Worm (Caenorhabditis elegans) whole organism, late embryonic: ENCODE measurements around the gene srh-213.

Source experiments
- K09A11.1 ChIP-seq: sonication (generic microtip); optimal IDR thresholded peaks from 2 replicates; lab custom pipeline; 2017; ENCODE audit warnings: antibody characterized with exemption, mild to moderate bottlenecking, missing genetic modification characterization, missing compliant biosample characterization; ENCODE audit not compliant: insufficient read depth
- T23F11.4 ChIP-seq: fragments of 200-800 bp; sonication (Bioruptor generic); optimal IDR thresholded peaks from 2 replicates; lab custom pipeline; 2018; ENCODE audit warnings: mild to moderate bottlenecking, missing genetic modification characterization, missing compliant biosample characterization
- ahr-1 ChIP-seq: sonication (generic microtip); optimal IDR thresholded peaks from 2 replicates; lab custom pipeline; 2016; ENCODE audit warnings: missing genetic modification characterization, missing compliant biosample characterization
- ceh-2 ChIP-seq: sonication (generic microtip); optimal IDR thresholded peaks from 2 replicates; lab custom pipeline; 2016; ENCODE audit warnings: missing genotype, missing genetic modification characterization, missing compliant biosample characterization
- ceh-22 ChIP-seq: sonication (generic microtip); optimal IDR thresholded peaks from 2 replicates; lab custom pipeline; 2017; ENCODE audit warnings: missing biosample characterization, missing genetic modification characterization
- ceh-30 ChIP-seq: fragments of 150-350 bp; optimal IDR thresholded peaks from 2 replicates; lab custom pipeline; 2014; ENCODE audit warnings: missing biosample characterization, missing genetic modification characterization
- ceh-45 ChIP-seq: fragments of 200-800 bp; sonication (Bioruptor generic); IDR thresholded peaks from 2 replicates; pipeline ENCODE4 v1.3.6; 2022; ENCODE audit warnings: missing genetic modification reagents, missing genetic modification characterization, missing compliant biosample characterization
- ceh-9 ChIP-seq: sonication (generic microtip); optimal IDR thresholded peaks from 2 replicates; lab custom pipeline; 2016; ENCODE audit warnings: mild to moderate bottlenecking, missing genetic modification characterization, inconsistent platforms, missing compliant biosample characterization
- che-1 ChIP-seq: sonication (generic microtip); optimal IDR thresholded peaks from 2 replicates; lab custom pipeline; 2016; ENCODE audit warnings: mild to moderate bottlenecking, missing genetic modification characterization, missing compliant biosample characterization
- dmd-4 ChIP-seq: sonication (generic microtip); optimal IDR thresholded peaks from 2 replicates; lab custom pipeline; 2016; ENCODE audit warnings: borderline replicate concordance, missing genetic modification characterization, missing compliant biosample characterization
- dve-1 ChIP-seq: sonication (generic microtip); optimal IDR thresholded peaks from 2 replicates; lab custom pipeline; 2017; ENCODE audit warnings: antibody characterized with exemption, mild to moderate bottlenecking, missing genetic modification characterization, missing compliant biosample characterization
- elt-2 ChIP-seq: sonication (generic microtip); optimal IDR thresholded peaks from 2 replicates; lab custom pipeline; 2016; ENCODE audit warnings: missing genetic modification reagents, missing genetic modification characterization, missing compliant biosample characterization
- ets-4 ChIP-seq: sonication (generic microtip); optimal IDR thresholded peaks from 2 replicates; lab custom pipeline; 2016; ENCODE audit warnings: missing genetic modification characterization, missing compliant biosample characterization
- eyg-1 ChIP-seq: sonication (generic microtip); optimal IDR thresholded peaks from 2 replicates; lab custom pipeline; 2016; ENCODE audit warnings: missing genotype, missing genetic modification characterization, missing compliant biosample characterization
- fkh-10 ChIP-seq: fragments of 150-350 bp; optimal IDR thresholded peaks from 2 replicates; lab custom pipeline; 2014; ENCODE audit warnings: missing biosample characterization, missing genetic modification reagents, missing genetic modification characterization
- gmeb-2 ChIP-seq: sonication (generic microtip); optimal IDR thresholded peaks from 2 replicates; lab custom pipeline; 2016; ENCODE audit warnings: missing genetic modification characterization, inconsistent platforms, missing compliant biosample characterization
- hlh-15 ChIP-seq: sonication (generic microtip); optimal IDR thresholded peaks from 2 replicates; lab custom pipeline; 2016; ENCODE audit warnings: missing genetic modification characterization, missing compliant biosample characterization
- hlh-30 ChIP-seq: sonication (generic microtip); optimal IDR thresholded peaks from 2 replicates; lab custom pipeline; 2017; ENCODE audit warnings: antibody characterized with exemption, missing genetic modification characterization, missing compliant biosample characterization; ENCODE audit not compliant: insufficient read depth
- hlh-8 ChIP-seq: sonication (generic microtip); optimal IDR thresholded peaks from 2 replicates; lab custom pipeline; 2016; ENCODE audit warnings: missing genotype, missing genetic modification characterization, missing compliant biosample characterization
- lim-6 ChIP-seq: sonication (generic microtip); optimal IDR thresholded peaks from 2 replicates; lab custom pipeline; 2016; ENCODE audit warnings: missing genetic modification characterization, missing compliant biosample characterization
- madf-2 ChIP-seq: sonication (generic microtip); optimal IDR thresholded peaks from 2 replicates; lab custom pipeline; 2017; ENCODE audit warnings: missing genetic modification characterization, missing compliant biosample characterization
- pha-2 ChIP-seq: sonication (generic microtip); optimal IDR thresholded peaks from 2 replicates; lab custom pipeline; 2017; ENCODE audit warnings: mild to moderate bottlenecking, missing genetic modification characterization, missing compliant biosample characterization
- pqm-1 ChIP-seq: sonication (generic microtip); optimal IDR thresholded peaks from 2 replicates; lab custom pipeline; 2016; ENCODE audit warnings: missing genetic modification characterization, missing compliant biosample characterization
- pros-1 ChIP-seq: fragments of 150-350 bp; optimal IDR thresholded peaks from 2 replicates; lab custom pipeline; 2014; ENCODE audit warnings: missing biosample characterization, missing genetic modification reagents, missing genetic modification characterization
- sox-4 ChIP-seq: sonication (generic microtip); optimal IDR thresholded peaks from 2 replicates; lab custom pipeline; 2017; ENCODE audit warnings: mild to moderate bottlenecking, missing genetic modification characterization, inconsistent platforms, missing compliant biosample characterization
- syd-9 ChIP-seq: sonication (generic microtip); optimal IDR thresholded peaks from 2 replicates; lab custom pipeline; 2016; ENCODE audit warnings: mild to moderate bottlenecking, missing genetic modification characterization, moderate library complexity, missing compliant biosample characterization
- tbx-2 ChIP-seq: sonication (generic microtip); optimal IDR thresholded peaks from 2 replicates; lab custom pipeline; 2016; ENCODE audit warnings: missing genetic modification characterization, missing compliant biosample characterization
- ttx-3 ChIP-seq: sonication (generic microtip); optimal IDR thresholded peaks from 2 replicates; lab custom pipeline; 2016; ENCODE audit warnings: missing genetic modification reagents, missing genetic modification characterization, missing compliant biosample characterization
- unc-3 ChIP-seq, 2 experiments: fragments of 200-800 bp in 1 of 2; sonication (Bioruptor generic) in 1 of 2; sonication (generic microtip) in 1 of 2; conservative IDR thresholded peaks in 1 of 2; optimal IDR thresholded peaks in 1 of 2; 2 replicates each; pipeline versions ENCODE4 v1.3.6 to Lab custom; 2016 to 2022; ENCODE audit warnings: missing compliant biosample characterization in 2 of 2, missing genetic modification characterization in 2 of 2, missing genetic modification reagents in 1 of 2
- unc-86 ChIP-seq: sonication (generic microtip); optimal IDR thresholded peaks from 2 replicates; lab custom pipeline; 2016; ENCODE audit warnings: missing genetic modification characterization, missing compliant biosample characterization
- zip-5 ChIP-seq: sonication (generic microtip); optimal IDR thresholded peaks from 2 replicates; lab custom pipeline; 2016; ENCODE audit warnings: missing genetic modification characterization, missing compliant biosample characterization

Gene srh-213

ce11 chrV:3594936-3595335 lies at the start of gene srh-213:
Gene srh-213, minus strand, starts transcription at chrV:3595036.
- no peak for TF ChIP-seq ceh-45 (GFP tag; lab: Robert Waterston, UW)

ce11 chrV:3644193-3644693 lies 49.4 kb upstream of the srh-213 start, which contains the start of gene F59B1.8:
Gene F59B1.8, minus strand, starts transcription at chrV:3644243.
- TF ChIP-seq pros-1 (tag; lab: Kevin White, UChicago) (no peak), ceh-22 (tag; lab: Kevin White, UChicago) (no peak), hlh-15 (no peak), ceh-2 (tag; lab: Kevin White, UChicago) (no peak), gmeb-2 (tag; lab: Kevin White, UChicago) (no peak), ttx-3 (tag; lab: Kevin White, UChicago) (no peak), elt-2 (peak; percentile 37), ceh-30 (tag; lab: Kevin White, UChicago) (no peak), tbx-2 (tag; lab: Kevin White, UChicago) (peak; percentile 18), sox-4 (no peak), dve-1 (tag; lab: Kevin White, UChicago) (no peak), ets-4 (tag; lab: Kevin White, UChicago) (no peak)

DNA sequence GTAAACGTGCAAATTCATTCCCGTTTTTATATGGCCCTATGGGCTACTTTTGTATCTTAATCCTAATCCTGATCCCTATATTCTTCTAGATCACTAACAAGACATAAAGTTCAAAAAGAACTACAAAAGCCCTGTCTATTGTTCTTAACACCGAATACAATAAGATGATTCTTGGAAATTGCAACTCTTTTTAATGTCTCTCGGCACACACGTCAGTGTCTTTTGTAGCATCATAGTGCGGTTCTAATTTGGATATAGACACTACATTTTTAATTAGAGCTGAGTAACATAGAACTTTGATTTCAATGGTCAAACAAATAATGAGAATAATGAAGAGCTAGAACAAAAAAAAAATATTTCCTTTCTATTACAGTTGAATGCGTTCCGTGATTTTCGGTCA lies 45.0 kb upstream of the srh-213 start:
- no peak for TF ChIP-seq gmeb-2 (tag; lab: Kevin White, UChicago)
- no peak for TF ChIP-seq ttx-3 (tag; lab: Kevin White, UChicago)
- no peak for TF ChIP-seq dmd-4
- TF ChIP-seq ceh-2 (tag; lab: Kevin White, UChicago) = no peak

DNA sequence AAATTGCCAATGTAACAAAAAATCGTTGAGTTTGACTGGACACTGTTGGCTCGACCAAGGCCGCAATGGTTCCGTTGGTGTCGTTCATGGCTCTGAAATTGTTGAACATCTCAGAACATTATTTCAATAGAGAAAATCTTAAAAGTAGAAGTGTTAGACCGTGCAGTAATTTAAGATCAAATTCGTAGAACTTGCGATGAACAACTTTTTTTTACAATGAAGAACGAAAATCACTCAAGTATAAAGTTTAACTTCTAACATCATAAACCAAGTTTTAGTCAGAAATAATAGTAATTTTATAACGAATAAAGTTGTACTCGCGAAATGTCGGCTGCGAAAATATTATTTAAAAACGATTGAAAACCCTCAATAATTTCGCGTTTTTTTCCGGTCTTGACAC lies 42.2 kb upstream of the srh-213 start, which contains the start of gene srx-41:
Gene srx-41, minus strand, starts transcription at position 101 of the 400 bp plus-strand sequence.
- no peak for TF ChIP-seq madf-2 (tag; lab: Kevin White, UChicago)
- no peak for TF ChIP-seq ceh-9 (tag; lab: Kevin White, UChicago)
- TF ChIP-seq ceh-22 (tag; lab: Kevin White, UChicago) = no peak
- TF ChIP-seq unc-3 (GFP tag; conservative IDR thresholded peaks at IDR 0.05; lab: Robert Waterston, UW) = no peak
- TF ChIP-seq unc-3 (tag; optimal IDR thresholded peaks at IDR 0.05; lab: Kevin White, UChicago) = no peak
- TF ChIP-seq hlh-8 = no peak
- no peak for TF ChIP-seq T23F11.4
- TF ChIP-seq syd-9 = no peak
- TF ChIP-seq zip-5 (tag; lab: Kevin White, UChicago) = no peak
- TF ChIP-seq K09A11.1 (tag; lab: Kevin White, UChicago) = no peak
- no peak for TF ChIP-seq lim-6 (tag; lab: Kevin White, UChicago)
- TF ChIP-seq hlh-30 (tag; lab: Kevin White, UChicago) = no peak
- TF ChIP-seq fkh-10 (GFP tag; lab: Kevin White, UChicago) = no peak
- TF ChIP-seq, all 69 proteins: peak for 0

- TF ChIP-seq pha-2 = no peak
- no peak for TF ChIP-seq unc-86 (tag; lab: Kevin White, UChicago)
- TF ChIP-seq sox-4 = no peak
- TF ChIP-seq che-1 (tag; lab: Kevin White, UChicago) = no peak
- TF ChIP-seq pqm-1 (tag; lab: Kevin White, UChicago) = peak; percentile 28
- TF ChIP-seq ahr-1 = no peak
- TF ChIP-seq eyg-1 = no peak
- TF ChIP-seq elt-2 = peak; percentile 38
Observed at ce11 chrV:3634293-3635016, 39.6 kb upstream of the srh-213 start.
